Fruit fly (Drosophila melanogaster) whole organism: ENCODE results near the gene tfc.

ENCODE experiments used
- CG8478 ChIP-seq: fragments of >200 bp; optimal IDR thresholded peaks from 2 replicates; lab custom pipeline; 2018; ENCODE audit warnings: inconsistent platforms
- Dll ChIP-seq: fragments of >200 bp; optimal IDR thresholded peaks from 2 replicates; lab custom pipeline; 2017
- EcR ChIP-seq, 2 experiments: fragments of >200 bp; optimal IDR thresholded peaks; 2 replicates each; lab custom pipeline; 2017; ENCODE audit warnings: missing biosample characterization in 2 of 2, missing genetic modification characterization in 2 of 2, missing genetic modification reagents in 2 of 2
- pan ChIP-seq: fragments of >200 bp; optimal IDR thresholded peaks from 2 replicates; lab custom pipeline; 2017

DNA sequence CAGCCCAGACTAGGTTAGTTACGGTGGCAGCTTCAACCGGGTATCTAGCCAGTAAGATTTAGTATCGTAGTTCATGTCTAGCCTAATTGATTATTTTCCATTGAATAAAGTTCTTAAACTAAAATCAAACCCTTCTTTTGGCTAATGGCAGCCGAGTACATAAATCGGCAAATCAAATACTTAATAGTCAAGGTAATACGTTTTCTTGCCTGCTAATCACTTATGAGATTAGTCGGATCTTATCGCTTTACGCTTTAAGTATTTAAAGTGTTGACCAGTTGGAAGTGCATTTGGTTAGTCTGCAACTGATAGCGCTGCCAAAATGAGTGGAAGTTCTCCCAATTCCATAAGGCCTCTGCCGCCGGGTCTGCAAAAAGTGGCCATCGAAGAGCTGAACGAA is 23.7 kb upstream of the tfc start, which contains the start of gene CG33965:
- TF ChIP-seq pan (lab: Kevin White, UChicago), result no peak
- no peak for TF ChIP-seq CG8478
- TF ChIP-seq EcR (GFP tag; optimal IDR thresholded peaks at IDR 0.05; lab: Kevin White, UChicago), result no peak
- TF ChIP-seq Dll, result no peak
